Fruit fly (Drosophila melanogaster) whole organism, wandering third instar larva: ENCODE data around the gene CG7886.
A peak's percentile ranks its signal among the peaks of the same experiment; 100 is the strongest.

ENCODE experiments used
- Abd-B ChIP-seq: fragments of >200 bp; optimal IDR thresholded peaks from 2 replicates; lab custom pipeline; 2017; ENCODE audit warnings: missing biosample characterization, missing genetic modification characterization
- CG32264 ChIP-seq: fragments of 200-800 bp; sonication (Bioruptor generic); optimal IDR thresholded peaks from 2 replicates; lab custom pipeline; 2016; ENCODE audit warnings: missing biosample characterization, missing genetic modification characterization
- CG9705 ChIP-seq: fragments of 200-800 bp; sonication (Bioruptor generic); optimal IDR thresholded peaks from 2 replicates; lab custom pipeline; 2018; ENCODE audit warnings: missing biosample characterization, mild to moderate bottlenecking, missing genetic modification characterization
- CrebA ChIP-seq: fragments of 200-800 bp; sonication (Bioruptor generic); optimal IDR thresholded peaks from 2 replicates; lab custom pipeline; 2016; ENCODE audit warnings: missing biosample characterization, mild to moderate bottlenecking, missing genetic modification characterization, borderline replicate concordance
- Dfd ChIP-seq: fragments of >200 bp; optimal IDR thresholded peaks from 2 replicates; lab custom pipeline; 2017; ENCODE audit warnings: missing biosample characterization, missing genetic modification characterization
- Dif ChIP-seq: fragments of 200-275, 200-300 bp; sonication (Bioruptor generic); optimal IDR thresholded peaks from 2 replicates; lab custom pipeline; 2018; ENCODE audit warnings: missing biosample characterization, missing genetic modification characterization; ENCODE audit not compliant: partially characterized antibody
- GATAd ChIP-seq: sonication (Bioruptor generic); optimal IDR thresholded peaks from 2 replicates; lab custom pipeline; 2016; ENCODE audit warnings: missing biosample characterization, missing genetic modification characterization
- HLH106 ChIP-seq: fragments of 200-800 bp; optimal IDR thresholded peaks from 3 replicates; lab custom pipeline; 2019; ENCODE audit warnings: missing biosample characterization, mild to moderate bottlenecking, missing genetic modification characterization, moderate library complexity
- Hnf4 ChIP-seq: fragments of 200-800 bp; sonication (Bioruptor generic); optimal IDR thresholded peaks from 2 replicates; lab custom pipeline; 2016; ENCODE audit warnings: missing biosample characterization, mild to moderate bottlenecking, missing genetic modification characterization
- Hr78 ChIP-seq: fragments of >200 bp; optimal IDR thresholded peaks from 2 replicates; lab custom pipeline; 2017; ENCODE audit warnings: missing biosample characterization, missing genetic modification characterization
- Hr83 ChIP-seq: fragments of 200-300 bp; sonication (Bioruptor generic); optimal IDR thresholded peaks from 2 replicates; lab custom pipeline; 2016; ENCODE audit warnings: missing biosample characterization, mild to moderate bottlenecking, missing genetic modification characterization, moderate library complexity; ENCODE audit not compliant: poor library complexity, severe bottlenecking
- N ChIP-seq: fragments of >200 bp; optimal IDR thresholded peaks from 2 replicates; lab custom pipeline; 2018; ENCODE audit warnings: missing biosample characterization, missing external identifiers, missing genetic modification characterization
- Rel ChIP-seq, 2 experiments: fragments of 200-800 bp; sonication (Bioruptor generic) in 1 of 2; optimal IDR thresholded peaks; 2 replicates in 1 of 2; 3 replicates in 1 of 2; lab custom pipeline; 2016 to 2019; ENCODE audit warnings: mild to moderate bottlenecking in 2 of 2, missing biosample characterization in 2 of 2, missing genetic modification characterization in 2 of 2, moderate library complexity in 1 of 2
- Sp1 ChIP-seq: fragments of 200-800 bp; sonication (Bioruptor generic); optimal IDR thresholded peaks from 3 replicates; lab custom pipeline; 2019; ENCODE audit warnings: missing biosample characterization, mild to moderate bottlenecking, missing genetic modification characterization, moderate library complexity
- Vsx2 ChIP-seq: fragments of 200-300, 225-300 bp; sonication (Bioruptor generic); optimal IDR thresholded peaks from 2 replicates; lab custom pipeline; 2018; ENCODE audit warnings: missing biosample characterization, missing genetic modification characterization; ENCODE audit not compliant: partially characterized antibody
- br ChIP-seq: fragments of 200-800 bp; sonication (Bioruptor generic); optimal IDR thresholded peaks from 2 replicates; lab custom pipeline; 2016; ENCODE audit warnings: missing biosample characterization, missing genetic modification characterization
- dl ChIP-seq, 2 experiments: fragments of 175-275, 200-275 bp in 1 of 2; fragments of 200-275 bp in 1 of 2; sonication (Bioruptor generic); optimal IDR thresholded peaks; lab custom pipeline; 2018; ENCODE audit warnings: mild to moderate bottlenecking in 2 of 2, missing biosample characterization in 2 of 2, missing genetic modification characterization in 2 of 2, moderate library complexity in 2 of 2; ENCODE audit not compliant: partially characterized antibody in 2 of 2, insufficient read depth in 1 of 2
- dmrt93B ChIP-seq: fragments of 200-800 bp; sonication (Bioruptor generic); optimal IDR thresholded peaks from 2 replicates; lab custom pipeline; 2018; ENCODE audit warnings: missing biosample characterization, mild to moderate bottlenecking, missing genetic modification characterization
- dsf ChIP-seq: sonication (Bioruptor generic); optimal IDR thresholded peaks from 2 replicates; lab custom pipeline; 2016; ENCODE audit warnings: missing biosample characterization, missing genetic modification characterization, borderline replicate concordance
- ey ChIP-seq: fragments of 200-800 bp; sonication (Bioruptor generic); optimal IDR thresholded peaks from 2 replicates; lab custom pipeline; 2016; ENCODE audit warnings: missing biosample characterization, missing genetic modification characterization
- foxo ChIP-seq, 2 experiments: fragments of 200-800 bp; sonication (Bioruptor generic); optimal IDR thresholded peaks; 2 replicates in 1 of 2; 3 replicates in 1 of 2; lab custom pipeline; 2016 to 2017; ENCODE audit warnings: missing biosample characterization in 2 of 2, missing genetic modification characterization in 2 of 2
- fru ChIP-seq: fragments of 200-800 bp; sonication (Bioruptor generic); optimal IDR thresholded peaks from 3 replicates; lab custom pipeline; 2016; ENCODE audit warnings: missing biosample characterization, mild to moderate bottlenecking, missing genetic modification characterization
- h ChIP-seq: fragments of 200-800 bp; sonication (Bioruptor generic); optimal IDR thresholded peaks from 3 replicates; lab custom pipeline; 2016; ENCODE audit warnings: missing biosample characterization, mild to moderate bottlenecking, missing genetic modification characterization
- lola ChIP-seq: fragments of >200 bp; optimal IDR thresholded peaks from 2 replicates; lab custom pipeline; 2017; ENCODE audit warnings: missing biosample characterization, missing genetic modification characterization
- pan ChIP-seq: fragments of >200 bp; optimal IDR thresholded peaks from 2 replicates; lab custom pipeline; 2017
- psq ChIP-seq: fragments of 200-800 bp; sonication (Bioruptor generic); optimal IDR thresholded peaks from 3 replicates; lab custom pipeline; 2017; ENCODE audit warnings: missing biosample characterization, mild to moderate bottlenecking, missing genetic modification characterization, moderate library complexity
- rgr ChIP-seq: fragments of 200-800 bp; sonication (Bioruptor generic); optimal IDR thresholded peaks from 3 replicates; lab custom pipeline; 2016; ENCODE audit warnings: missing biosample characterization, mild to moderate bottlenecking, missing genetic modification characterization
- sage ChIP-seq: fragments of 200-800 bp; sonication (Bioruptor generic); optimal IDR thresholded peaks from 2 replicates; lab custom pipeline; 2016; ENCODE audit warnings: missing biosample characterization, mild to moderate bottlenecking, missing genetic modification characterization
- sv ChIP-seq: fragments of 200-800 bp; sonication (Bioruptor generic); optimal IDR thresholded peaks from 3 replicates; lab custom pipeline; 2016; ENCODE audit warnings: missing biosample characterization, missing genetic modification characterization
- tai ChIP-seq: sonication (Bioruptor generic); optimal IDR thresholded peaks from 2 replicates; lab custom pipeline; 2016; ENCODE audit warnings: missing biosample characterization, missing genetic modification characterization
- usp ChIP-seq: fragments of >200 bp; optimal IDR thresholded peaks from 2 replicates; lab custom pipeline; 2017; ENCODE audit warnings: missing biosample characterization, missing genetic modification characterization
- woc ChIP-seq: sonication (Bioruptor generic); optimal IDR thresholded peaks from 2 replicates; lab custom pipeline; 2016; ENCODE audit warnings: missing biosample characterization, mild to moderate bottlenecking, missing genetic modification characterization

Gene CG7886

DNA sequence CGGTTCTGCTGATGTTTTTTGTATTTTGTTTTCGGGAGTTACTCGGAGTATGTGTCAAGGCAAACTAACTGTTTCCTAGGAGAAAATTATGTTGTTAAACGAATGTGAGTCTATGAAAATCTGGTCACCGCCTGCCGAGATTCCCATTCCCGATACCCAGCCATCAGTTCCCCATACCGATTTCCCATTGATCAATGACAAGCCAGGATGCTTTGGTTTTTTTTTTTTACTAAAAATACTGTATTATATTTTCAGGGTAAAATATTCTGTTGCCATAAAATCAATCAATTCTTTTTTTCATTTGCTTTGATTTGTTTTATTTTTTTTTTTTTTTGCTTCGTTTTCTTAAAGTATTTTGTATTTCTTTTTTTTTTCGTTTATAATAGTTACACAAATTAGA lies at the start of gene CG7886:
Gene CG7886, minus strand, starts transcription at position 101 of the 400 bp plus-strand sequence.
- TF ChIP-seq Sp1 (GFP tag; lab: Kevin White, UChicago) (no peak), CrebA (GFP tag; lab: Kevin White, UChicago) (no peak), Dfd (GFP tag; lab: Kevin White, UChicago) (no peak), Abd-B (no peak), fru (GFP tag; lab: Kevin White, UChicago) (no peak), Hr78 (GFP tag; lab: Kevin White, UChicago) (no peak), usp (GFP tag; lab: Kevin White, UChicago) (no peak), rgr (GFP tag; lab: Kevin White, UChicago) (no peak), lola (GFP tag; lab: Kevin White, UChicago) (no peak), dsf (GFP tag; lab: Kevin White, UChicago) (no peak), foxo (GFP tag; optimal IDR thresholded peaks at IDR 0.05; lab: Kevin White, UChicago) (no peak)

DNA sequence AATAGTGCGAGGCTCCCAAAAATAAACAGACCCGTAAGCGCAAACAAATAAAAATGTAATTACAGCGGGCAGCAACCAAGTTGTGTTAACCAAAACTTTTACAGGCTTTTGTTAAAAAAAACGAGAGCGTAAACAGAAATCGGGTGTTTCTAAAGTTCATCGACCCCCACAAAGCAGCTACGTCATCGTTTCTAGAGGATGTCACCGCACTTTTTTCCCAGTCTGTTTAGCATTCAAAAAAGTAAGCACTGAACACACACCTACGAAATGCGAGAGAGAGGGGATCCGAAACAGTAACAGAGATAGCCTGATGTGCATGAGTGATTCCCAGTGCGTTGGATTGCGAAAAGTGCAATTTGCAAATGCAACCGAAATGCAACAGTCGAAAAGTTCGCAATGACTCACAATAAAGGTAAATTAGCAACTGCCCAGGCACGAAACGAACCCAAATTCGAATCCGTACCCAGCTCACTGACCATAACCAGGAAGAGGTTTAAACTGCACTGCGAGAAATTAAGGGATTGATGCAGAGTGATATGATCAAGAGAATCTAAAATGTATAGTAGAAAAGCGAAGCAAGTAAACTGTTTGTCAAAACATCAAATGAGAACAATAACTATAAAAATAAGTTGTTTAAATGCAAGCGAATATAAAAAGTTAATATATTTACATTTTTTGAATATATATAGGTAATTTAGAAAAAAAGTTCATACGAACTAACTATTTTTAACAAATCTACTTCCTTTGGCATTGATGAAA lies 48.8 kb upstream of the CG7886 start:
- TF ChIP-seq dl (GFP tag; optimal IDR thresholded peaks at IDR 0.05; lab: Kevin White, UChicago; ENCODE audit: insufficient read depth in 1 of 2, partially characterized antibody in 2 of 2) (no peak), tai (GFP tag; lab: Kevin White, UChicago) (no peak), foxo (GFP tag; optimal IDR thresholded peaks at IDR 0.05; lab: Kevin White, UChicago) (peak in 1 of 2 experiments; percentile 21), dmrt93B (GFP tag; lab: Kevin White, UChicago) (no peak), Hnf4 (GFP tag; lab: Kevin White, UChicago) (no peak), woc (GFP tag; lab: Kevin White, UChicago) (no peak), dsf (GFP tag; lab: Kevin White, UChicago) (no peak), Dif (no peak), CG9705 (GFP tag; lab: Kevin White, UChicago) (no peak), Sp1 (GFP tag; lab: Kevin White, UChicago) (peak; percentile 21), HLH106 (tag; lab: Kevin White, UChicago) (peak; percentile 22), Hr78 (GFP tag; lab: Kevin White, UChicago) (no peak), br (no peak), Dfd (GFP tag; lab: Kevin White, UChicago) (no peak), Rel (GFP tag; optimal IDR thresholded peaks at IDR 0.05; lab: Kevin White, UChicago) (no peak), Rel (tag; optimal IDR thresholded peaks at IDR 0.05; lab: Kevin White, UChicago) (peak; percentile 16), usp (GFP tag; lab: Kevin White, UChicago) (no peak), psq (GFP tag; lab: Kevin White, UChicago) (peak; percentile 31), CrebA (GFP tag; lab: Kevin White, UChicago) (no peak), CG32264 (GFP tag; lab: Kevin White, UChicago) (no peak), Vsx2 (GFP tag; lab: Kevin White, UChicago) (no peak), Hr83 (GFP tag; lab: Kevin White, UChicago) (no peak), sage (GFP tag; lab: Kevin White, UChicago) (no peak), h (GFP tag; lab: Kevin White, UChicago) (peak; percentile 1), N (no peak), sv (GFP tag; lab: Kevin White, UChicago) (no peak), GATAd (no peak), rgr (GFP tag; lab: Kevin White, UChicago) (no peak)
- TF ChIP-seq, all 38 proteins: peak for 6

DNA sequence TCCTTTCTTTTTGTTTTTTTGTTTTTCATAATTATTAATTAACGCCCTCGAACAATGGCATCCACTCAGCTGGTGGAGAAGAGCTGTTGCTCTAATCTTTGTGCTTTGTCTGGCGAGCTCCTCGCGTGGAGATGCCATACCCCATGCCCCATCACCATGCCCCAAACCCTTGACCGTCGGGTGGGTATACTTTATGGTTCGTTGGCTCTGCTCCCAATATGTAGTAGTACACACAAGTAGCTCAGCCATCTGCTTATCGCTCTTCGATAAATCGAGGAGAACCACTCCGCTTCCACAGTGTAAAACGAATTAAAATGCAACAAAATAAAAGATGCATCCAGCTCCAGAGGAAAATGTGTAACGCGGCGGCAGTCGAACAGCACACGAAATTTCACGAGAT lies 47.7 kb upstream of the CG7886 start:
- TF ChIP-seq sage (GFP tag; lab: Kevin White, UChicago) = no peak
- no peak for TF ChIP-seq lola (GFP tag; lab: Kevin White, UChicago)
- no peak for TF ChIP-seq Abd-B

DNA sequence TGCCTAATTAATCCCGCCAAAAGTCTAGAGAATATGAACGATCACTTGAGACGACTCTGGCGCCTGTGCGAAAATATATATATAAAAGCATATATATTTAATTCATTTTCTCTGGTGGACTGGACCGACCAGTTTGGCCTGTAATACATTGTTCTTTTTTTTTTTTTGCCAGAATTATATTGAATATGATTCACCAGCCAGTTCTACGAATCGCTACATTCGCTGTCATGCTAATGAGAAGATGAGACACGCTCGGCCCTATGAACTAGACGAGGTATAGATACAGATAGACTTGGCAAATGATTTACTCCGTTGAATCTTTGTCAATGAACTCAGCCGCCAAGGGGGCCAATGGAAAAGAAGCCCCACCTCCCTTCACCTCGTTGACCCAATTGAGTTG lies 44.9 kb upstream of the CG7886 start:
- TF ChIP-seq GATAd = no peak
- TF ChIP-seq ey (GFP tag; lab: Kevin White, UChicago) = no peak
- no peak for TF ChIP-seq pan (lab: Kevin White, UChicago)
- TF ChIP-seq woc (GFP tag; lab: Kevin White, UChicago) = no peak
- TF ChIP-seq HLH106 (tag; lab: Kevin White, UChicago) = no peak
